Worm (Caenorhabditis elegans): ENCODE data around the gene F39H12.1.
A peak's percentile ranks its signal among the peaks of the same experiment; 100 is the strongest.

The F39H12.1 gene

DNA sequence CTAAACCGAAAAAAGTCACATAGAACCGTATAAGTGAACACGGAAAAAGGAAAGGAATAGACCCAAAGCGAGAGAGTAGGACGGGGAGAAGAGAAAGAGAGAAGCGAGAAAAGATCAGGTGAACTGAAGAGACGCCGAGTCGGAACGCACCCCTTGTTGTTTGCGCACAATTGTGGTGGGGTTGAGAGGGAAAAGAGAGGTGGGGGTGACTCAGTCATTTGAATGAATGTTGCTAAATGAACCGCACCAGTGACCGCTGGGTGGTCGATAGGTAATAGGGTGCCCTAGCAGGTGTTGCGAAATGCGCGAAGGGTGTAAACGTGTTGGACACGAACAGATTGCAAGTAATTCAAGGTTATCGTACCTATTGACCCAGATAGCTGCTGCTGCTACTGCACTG lies 36.4 kb downstream of the F39H12.1 start, which contains the start of gene lgl-1 (continued):
- no peak for TF ChIP-seq ztf-18 (tag; optimal IDR thresholded peaks at IDR 0.05)
- TF ChIP-seq repo-1 (tag; optimal IDR thresholded peaks at IDR 0.05), result no peak
- no peak for TF ChIP-seq F55B11.4 (tag; optimal IDR thresholded peaks at IDR 0.05; ENCODE audit: borderline replicate concordance, insufficient read depth)
- TF ChIP-seq T26A5.8 (tag; optimal IDR thresholded peaks at IDR 0.05), result no peak

DNA sequence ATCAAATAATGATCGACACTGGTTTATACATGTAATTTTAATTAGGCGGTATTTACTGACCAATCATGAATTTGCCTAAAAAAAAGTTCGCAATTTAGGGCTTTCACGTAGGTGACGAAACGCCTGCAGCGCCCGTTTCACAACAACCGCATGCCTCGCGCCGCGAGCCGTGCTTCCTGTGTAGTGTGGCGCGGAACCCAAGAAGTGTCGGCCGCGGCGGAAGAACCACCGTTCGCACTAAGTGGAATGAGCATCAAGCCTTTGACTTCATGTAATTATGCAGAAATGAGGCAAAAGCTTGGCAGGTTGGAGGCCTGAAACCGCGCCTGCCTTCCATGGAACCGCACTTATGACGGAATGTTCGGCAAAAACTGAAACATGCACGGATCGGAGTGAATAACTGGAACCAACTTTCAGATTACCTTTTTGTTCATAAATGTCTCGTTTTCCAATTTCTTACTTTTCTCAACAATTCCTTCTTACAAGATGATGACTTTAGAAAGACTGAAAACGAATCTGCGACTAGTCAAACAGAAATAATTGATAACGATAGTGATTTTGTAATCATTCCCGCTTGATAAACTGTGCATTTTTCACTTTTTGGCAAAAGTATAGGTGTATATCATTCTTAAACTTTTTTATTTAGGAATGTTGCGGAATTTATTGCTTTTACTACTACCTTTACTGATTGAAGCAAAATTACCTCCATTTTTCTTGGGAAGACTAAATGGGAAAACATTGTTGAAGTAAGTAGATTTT lies 37.6 kb downstream of the F39H12.1 start, which contains the start of gene F56F10.1:
Gene F56F10.1, plus strand, starts transcription at position 647 of the 759 bp plus-strand sequence.
- TF ChIP-seq lin-26 (GFP tag; IDR thresholded peaks at IDR 0.05), result 0 out of 2 replicates have a peak, but pooled peaks have one; percentile 27
- TF ChIP-seq hmg-1.2 (GFP tag; IDR thresholded peaks at IDR 0.05), result peak; percentile 43
- 0 out of 2 replicates have a peak, but pooled peaks have one; percentile 39 for TF ChIP-seq F39B2.1 (GFP tag; IDR thresholded peaks at IDR 0.05)
- no peak for TF ChIP-seq madf-3 (GFP tag; IDR thresholded peaks at IDR 0.05)
- TF ChIP-seq zfh-2 (GFP tag; conservative IDR thresholded peaks at IDR 0.05), result peak; percentile 87
- TF ChIP-seq snpc-4 (GFP tag; optimal IDR thresholded peaks at IDR 0.05), result peak; percentile 35
- TF ChIP-seq snpc-4 (tag; optimal IDR thresholded peaks at IDR 0.05), result peak; percentile 20 to 93 (median 72)
- no peak for TF ChIP-seq ccch-3 (GFP tag; optimal IDR thresholded peaks at IDR 0.05)
- peak; percentile 32 for TF ChIP-seq nhr-80 (tag; optimal IDR thresholded peaks at IDR 0.05)

DNA sequence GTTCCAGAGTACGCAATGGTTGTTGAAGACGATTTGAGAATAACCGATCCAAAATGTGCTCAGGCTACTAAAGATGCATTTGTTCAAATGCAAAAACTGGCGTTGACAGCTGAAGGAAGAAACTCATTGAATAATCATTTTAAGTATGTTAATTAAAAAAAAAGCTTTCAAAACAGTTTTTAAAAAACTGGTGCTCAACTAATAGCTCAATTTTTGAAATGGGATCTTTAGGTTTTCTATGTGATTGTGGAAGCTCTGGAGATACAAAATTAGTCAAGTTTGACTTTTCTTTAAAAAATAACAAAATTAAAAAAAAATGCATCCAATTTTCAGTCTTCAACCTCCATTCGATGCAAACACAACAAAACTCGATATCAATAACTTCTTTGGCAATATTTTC lies 39.1 kb downstream of the F39H12.1 start:
- TF ChIP-seq lin-26 (GFP tag; IDR thresholded peaks at IDR 0.05) (no peak), D2030.7 (GFP tag; IDR thresholded peaks at IDR 0.05) (no peak), B0019.2 (GFP tag; conservative IDR thresholded peaks at IDR 0.05) (no peak), nfya-2 (GFP tag; IDR thresholded peaks at IDR 0.05) (no peak), F52B5.7 (tag; optimal IDR thresholded peaks at IDR 0.05) (no peak), zim-3 (tag; optimal IDR thresholded peaks at IDR 0.05) (no peak), Y95B8A.8 (GFP tag; IDR thresholded peaks at IDR 0.05) (no peak), mel-28 (tag; optimal IDR thresholded peaks at IDR 0.05; ENCODE audit: borderline replicate concordance) (no peak), athp-1 (tag; optimal IDR thresholded peaks at IDR 0.05) (no peak), let-607 (tag; optimal IDR thresholded peaks at IDR 0.05) (no peak), egl-44 (GFP tag; IDR thresholded peaks at IDR 0.05) (no peak), ama-1 (optimal IDR thresholded peaks at IDR 0.05) (no peak), ama-1 (GFP tag; optimal IDR thresholded peaks at IDR 0.05) (no peak), repo-1 (tag; optimal IDR thresholded peaks at IDR 0.05) (no peak), chd-7 (tag; optimal IDR thresholded peaks at IDR 0.05) (no peak), nhr-120 (GFP tag; IDR thresholded peaks at IDR 0.05) (no peak)

ce11 chrX:876935-877334 lies 42.4 kb downstream of the F39H12.1 start, which contains the start of gene ZC13.1:
ZC13.1 (plus strand) TSS chrX:877239.
- TF ChIP-seq mcd-1 (GFP tag; IDR thresholded peaks at IDR 0.05) (peak; percentile 84), nhr-80 (tag; optimal IDR thresholded peaks at IDR 0.05) (peak; percentile 66), attf-5 (GFP tag; optimal IDR thresholded peaks at IDR 0.05) (peak; percentile 51), F23B12.7 (tag; optimal IDR thresholded peaks at IDR 0.05; ENCODE audit: insufficient read depth) (peak; percentile 65), F10E7.11 (tag; optimal IDR thresholded peaks at IDR 0.05) (no peak), ZK185.1 (tag; optimal IDR thresholded peaks at IDR 0.05; ENCODE audit: poor library complexity, severe bottlenecking) (peak; percentile 12), pbrm-1 (GFP tag; IDR thresholded peaks at IDR 0.05) (0 out of 2 replicates have a peak, but pooled peaks have one; percentile 11), K12H6.12 (tag; optimal IDR thresholded peaks at IDR 0.05) (peak; percentile 0), ceh-27 (GFP tag; optimal IDR thresholded peaks at IDR 0.05) (peak; percentile 46), lir-1 (GFP tag; conservative IDR thresholded peaks at IDR 0.05) (no peak), egl-44 (GFP tag; IDR thresholded peaks at IDR 0.05) (no peak), ztf-6 (GFP tag; IDR thresholded peaks at IDR 0.05) (no peak), nfya-1 (tag; optimal IDR thresholded peaks at IDR 0.05; ENCODE audit: borderline replicate concordance, insufficient read depth) (no peak), dox-1 (GFP tag; IDR thresholded peaks at IDR 0.05) (peak; percentile 74), F57A8.1 (GFP tag; optimal IDR thresholded peaks at IDR 0.05) (no peak), hmg-1.2 (GFP tag; IDR thresholded peaks at IDR 0.05) (peak; percentile 50; the same call in 1 of the 2 replicates), cebp-1 (GFP tag; IDR thresholded peaks at IDR 0.05) (peak; percentile 38; the same call in 1 of the 2 replicates), cebp-1 (tag; optimal IDR thresholded peaks at IDR 0.05) (no peak), Y67H2A.10 (GFP tag; conservative IDR thresholded peaks at IDR 0.05) (no peak)

All from whole organism, young adult.